Worm (Caenorhabditis elegans) whole organism, early embryonic: ENCODE results near the gene spp-16.

Source experiments
- aly-1 ChIP-seq: sonication (generic microtip); optimal IDR thresholded peaks from 2 replicates; lab custom pipeline; 2016; ENCODE audit warnings: missing genetic modification characterization, missing compliant biosample characterization
- ama-1 ChIP-seq: fragments of 150-350 bp; optimal IDR thresholded peaks from 2 replicates; lab custom pipeline; 2014
- hmbx-1 ChIP-seq: sonication (generic microtip); optimal IDR thresholded peaks from 2 replicates; lab custom pipeline; 2016; ENCODE audit warnings: mild to moderate bottlenecking, missing genetic modification characterization, missing compliant biosample characterization
- hnd-1 ChIP-seq: sonication (generic microtip); optimal IDR thresholded peaks from 2 replicates; lab custom pipeline; 2016; ENCODE audit warnings: missing genetic modification characterization, missing compliant biosample characterization

DNA sequence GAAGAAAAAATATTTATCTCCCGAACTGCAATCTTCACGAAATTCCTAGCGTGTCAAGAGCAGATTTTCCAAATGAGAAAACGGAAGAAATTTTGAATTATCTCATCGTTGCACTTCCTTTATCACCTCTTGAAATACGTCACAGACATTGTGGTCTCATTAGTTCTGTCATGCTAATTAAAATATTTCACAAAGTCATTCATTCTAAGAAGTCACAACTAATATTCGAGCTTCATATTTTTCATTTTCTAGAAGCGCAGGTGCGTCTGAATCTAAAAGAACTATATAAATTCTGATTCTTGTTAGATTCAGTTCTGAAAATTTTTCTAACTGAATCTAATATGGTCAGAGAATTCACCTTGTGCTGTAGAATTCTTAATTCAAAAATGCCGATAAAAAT lies 46.1 kb upstream of the spp-16 start:
- TF ChIP-seq hnd-1 (tag; lab: Kevin White, UChicago) (no peak), hmbx-1 (no peak), ama-1 (lab: Kevin White, UChicago) (no peak), aly-1 (tag; lab: Kevin White, UChicago) (no peak)
